Fruit fly (Drosophila melanogaster) Kc167 (cell line): Measurements from ENCODE around the gene Abca3.

Experiments used
- insv ChIP-seq: fragments of >200 bp; optimal IDR thresholded peaks from 3 replicates; lab custom pipeline; 2018; ENCODE audit warnings: missing external identifiers
- psq ChIP-seq: fragments of >200 bp; optimal IDR thresholded peaks from 2 replicates; lab custom pipeline; 2017; ENCODE audit warnings: missing external identifiers
- ttk ChIP-seq: sonication (Bioruptor generic); optimal IDR thresholded peaks from 2 replicates; lab custom pipeline; 2017; ENCODE audit warnings: missing external identifiers

DNA sequence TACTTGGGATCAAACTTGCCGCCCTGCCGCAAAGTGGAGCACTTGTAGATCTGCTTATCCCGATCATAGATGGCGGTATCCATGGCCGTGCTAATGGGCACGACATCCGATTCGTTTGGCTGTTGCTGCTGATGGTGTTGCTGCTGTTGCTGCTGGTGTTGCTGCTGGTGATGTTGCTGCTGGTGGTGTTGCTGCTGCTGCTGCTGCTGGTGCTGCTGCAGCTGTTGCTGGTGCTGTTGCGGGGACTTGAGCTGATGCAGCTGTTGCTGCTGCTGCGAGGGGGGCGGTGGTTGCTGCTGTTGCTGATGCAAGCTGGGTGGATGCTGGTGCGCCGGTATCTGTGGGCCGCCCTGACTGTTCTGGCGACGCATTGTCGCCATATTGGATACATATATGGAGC lies 26.7 kb upstream of the Abca3 start:
- TF ChIP-seq psq (lab: Kevin White, UChicago): no peak
- TF ChIP-seq ttk (lab: Kevin White, UChicago): no peak
- no peak for TF ChIP-seq insv (lab: Kevin White, UChicago)
